Fruit fly (Drosophila melanogaster) whole organism, pupa: ENCODE measurements around the gene verm.

Source experiments
- CG12605 ChIP-seq: fragments of 200-800 bp; sonication (Bioruptor generic); IDR thresholded peaks from 2 replicates; pipeline ENCODE4 v1.3.6; 2022; ENCODE audit warnings: missing biosample characterization, missing genetic modification characterization
- CG13204 ChIP-seq: fragments of 200-800 bp; sonication (Bioruptor generic); optimal IDR thresholded peaks from 2 replicates; lab custom pipeline; 2018; ENCODE audit warnings: missing biosample characterization, mild to moderate bottlenecking, missing genetic modification characterization, moderate library complexity
- CG14655 ChIP-seq: fragments of 200-800 bp; sonication (Bioruptor generic); optimal IDR thresholded peaks from 3 replicates; lab custom pipeline; 2017; ENCODE audit warnings: mild to moderate bottlenecking, missing biosample characterization, missing genetic modification reagents, missing genetic modification characterization
- CG17806 ChIP-seq: fragments of 200-800 bp; sonication (Bioruptor generic); optimal IDR thresholded peaks from 2 replicates; lab custom pipeline; 2018; ENCODE audit warnings: missing biosample characterization, mild to moderate bottlenecking, missing genetic modification characterization, moderate library complexity
- CG34367 ChIP-seq: fragments of 200-800 bp; sonication (Bioruptor generic); optimal IDR thresholded peaks from 2 replicates; lab custom pipeline; 2018; ENCODE audit warnings: missing biosample characterization, mild to moderate bottlenecking, missing genetic modification characterization
- CG4496 ChIP-seq: fragments of 200-800 bp; sonication (Bioruptor generic); IDR thresholded peaks from 3 replicates; pipeline ENCODE4 v1.3.6; 2022; ENCODE audit warnings: missing biosample characterization, missing genetic modification characterization
- CG8159 ChIP-seq: fragments of 200-800 bp; sonication (Bioruptor generic); optimal IDR thresholded peaks from 3 replicates; lab custom pipeline; 2018; ENCODE audit warnings: missing biosample characterization, mild to moderate bottlenecking, missing genetic modification characterization, moderate library complexity
- D1 ChIP-seq: fragments of 200-800 bp; sonication (Bioruptor generic); optimal IDR thresholded peaks from 2 replicates; lab custom pipeline; 2018; ENCODE audit warnings: missing biosample characterization, mild to moderate bottlenecking, missing genetic modification characterization, moderate library complexity
- EcR ChIP-seq: fragments of 200-800 bp; sonication (Bioruptor generic); optimal IDR thresholded peaks from 3 replicates; lab custom pipeline; 2019; ENCODE audit warnings: missing biosample characterization, missing genetic modification characterization, mild to moderate bottlenecking, moderate library complexity, missing genetic modification reagents
- Ets98B ChIP-seq: fragments of 200-800 bp; sonication (Bioruptor generic); IDR thresholded peaks from 2 replicates; pipeline ENCODE4 v1.3.6; 2022; ENCODE audit warnings: missing biosample characterization, missing genetic modification characterization
- Pif1A ChIP-seq: fragments of 200-800 bp; sonication (Bioruptor generic); optimal IDR thresholded peaks from 3 replicates; lab custom pipeline; 2016; ENCODE audit warnings: missing biosample characterization, missing genetic modification characterization
- fd96Ca ChIP-seq: fragments of 200-800 bp; sonication (Bioruptor generic); IDR thresholded peaks from 3 replicates; pipeline ENCODE4 v1.3.6; 2022; ENCODE audit warnings: missing biosample characterization, missing genetic modification characterization
- gl ChIP-seq: fragments of 200-800 bp; sonication (Bioruptor generic); optimal IDR thresholded peaks from 2 replicates; lab custom pipeline; 2018; ENCODE audit warnings: missing biosample characterization, mild to moderate bottlenecking, missing genetic modification characterization
- rn ChIP-seq: fragments of 200-800 bp; sonication (Bioruptor generic); IDR thresholded peaks from 2 replicates; pipeline ENCODE4 v1.3.6; 2022; ENCODE audit warnings: missing biosample characterization, missing genetic modification characterization

DNA sequence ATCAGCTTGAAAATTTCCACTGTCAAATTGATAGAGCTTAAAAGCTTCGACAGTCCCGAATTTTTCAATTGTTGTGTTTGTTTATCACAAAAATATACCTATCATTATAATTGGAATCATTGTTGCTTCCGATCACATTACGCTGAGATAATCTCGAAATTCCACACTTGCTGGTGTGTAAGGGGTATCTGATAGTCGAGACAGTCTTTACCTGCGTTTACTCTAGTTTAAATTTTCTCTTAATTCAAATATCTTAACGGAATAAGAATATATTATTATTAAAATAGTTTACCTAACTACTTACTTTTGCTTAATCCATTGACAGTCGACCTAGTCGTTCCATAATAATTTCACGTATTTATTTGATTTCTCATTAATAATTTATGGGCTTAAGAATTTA lies 44.9 kb downstream of the verm start:
- no peak for TF ChIP-seq CG17806
- TF ChIP-seq Ets98B (GFP tag; lab: Robert Waterston, UW), result no peak
- TF ChIP-seq EcR (GFP tag; lab: Kevin White, UChicago), result no peak
- TF ChIP-seq rn (GFP tag; lab: Robert Waterston, UW), result no peak
- no peak for TF ChIP-seq CG4496 (GFP tag; lab: Robert Waterston, UW)
- TF ChIP-seq CG14655 (GFP tag; lab: Kevin White, UChicago), result no peak
- no peak for TF ChIP-seq Pif1A (GFP tag; lab: Kevin White, UChicago)
- no peak for TF ChIP-seq CG13204 (GFP tag; lab: Kevin White, UChicago)
- no peak for TF ChIP-seq CG8159 (tag; lab: Kevin White, UChicago)
- TF ChIP-seq fd96Ca, result no peak
- TF ChIP-seq CG34367 (tag; lab: Kevin White, UChicago), result no peak
- TF ChIP-seq gl, result no peak
- no peak for TF ChIP-seq D1 (tag; lab: Kevin White, UChicago)
- TF ChIP-seq CG12605, result no peak
